Worm (Caenorhabditis elegans) whole organism, L3 larva: ENCODE data around the gene nhr-186.

Source experiments
- elt-2 ChIP-seq: sonication (generic microtip); optimal IDR thresholded peaks from 2 replicates; lab custom pipeline; 2016; ENCODE audit warnings: missing genetic modification reagents, mild to moderate bottlenecking, missing genetic modification characterization, missing compliant biosample characterization
- lin-39 ChIP-seq: fragments of 150-350 bp; optimal IDR thresholded peaks from 2 replicates; lab custom pipeline; 2018; ENCODE audit warnings: missing biosample characterization, missing genetic modification reagents, missing genetic modification characterization
- nhr-11 ChIP-seq: fragments of 150-350 bp; optimal IDR thresholded peaks from 2 replicates; lab custom pipeline; 2014; ENCODE audit warnings: missing biosample characterization, missing genetic modification characterization
- pqm-1 ChIP-seq: fragments of 150-350 bp; optimal IDR thresholded peaks from 2 replicates; lab custom pipeline; 2017; ENCODE audit warnings: missing biosample characterization, missing genetic modification characterization, inconsistent platforms
- snpc-4 ChIP-seq: fragments of 150-350 bp; optimal IDR thresholded peaks from 2 replicates; lab custom pipeline; 2014; ENCODE audit warnings: missing biosample characterization, missing genetic modification characterization
- tbx-2 ChIP-seq: sonication (generic microtip); optimal IDR thresholded peaks from 2 replicates; lab custom pipeline; 2016; ENCODE audit warnings: mild to moderate bottlenecking, missing genetic modification characterization, missing compliant biosample characterization
- ztf-11 ChIP-seq: fragments of 150-350 bp; optimal IDR thresholded peaks from 2 replicates; lab custom pipeline; 2014; ENCODE audit warnings: missing biosample characterization, missing genetic modification characterization
- ztf-4 ChIP-seq: fragments of 150-350 bp; optimal IDR thresholded peaks from 2 replicates; lab custom pipeline; 2014; ENCODE audit warnings: missing biosample characterization, missing genetic modification characterization

nhr-186 gene

DNA sequence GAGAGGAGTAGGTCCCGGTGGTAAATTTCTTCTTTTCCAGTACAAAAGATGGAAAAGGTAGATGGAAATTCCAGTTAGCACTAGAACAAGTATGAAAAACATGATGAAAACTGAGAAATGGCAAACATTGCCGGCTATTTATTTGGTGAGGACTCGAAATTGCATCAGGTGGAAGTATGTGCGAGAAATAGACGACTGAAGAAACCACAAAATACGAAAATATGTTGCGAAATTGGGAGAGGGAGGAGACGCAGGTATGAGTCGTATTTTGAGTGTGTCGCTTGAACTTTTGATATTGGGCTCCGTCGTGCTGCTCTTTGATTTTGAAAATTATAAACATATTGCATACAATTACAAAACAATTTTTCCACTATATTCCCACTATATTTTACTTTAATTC is 51.4 kb downstream of the nhr-186 start, which contains the start of gene cyp-33C8:
TSS of gene cyp-33C8 (minus strand) at position 200 of the 400 bp plus-strand sequence.
- TF ChIP-seq pqm-1 (tag; lab: Kevin White, UChicago) (peak; percentile 24), nhr-11 (tag; lab: Kevin White, UChicago) (no peak), ztf-4 (tag; lab: Kevin White, UChicago) (no peak), lin-39 (peak; percentile 20), elt-2 (peak; percentile 21), tbx-2 (tag; lab: Kevin White, UChicago) (no peak), ztf-11 (no peak), snpc-4 (peak; percentile 5)
